Worm (Caenorhabditis elegans) whole organism, midembryonic: Measurements from ENCODE around the gene pes-8.

Source experiments
- T22C8.4 ChIP-seq: fragments of 200-800 bp; sonication (Bioruptor generic); IDR thresholded peaks from 2 replicates; pipeline ENCODE4 v1.3.6; 2022; ENCODE audit warnings: missing genetic modification characterization, missing compliant biosample characterization
- cog-1 ChIP-seq: sonication (generic microtip); optimal IDR thresholded peaks from 2 replicates; lab custom pipeline; 2016; ENCODE audit warnings: missing genetic modification characterization, missing compliant biosample characterization
- flt-1 ChIP-seq: fragments of 200-800 bp; sonication (Bioruptor generic); IDR thresholded peaks from 2 replicates; pipeline ENCODE4 v1.3.6; 2022; ENCODE audit warnings: missing genetic modification characterization, missing compliant biosample characterization
- klf-2 ChIP-seq: fragments of 200-800 bp; sonication (Bioruptor generic); conservative IDR thresholded peaks from 2 replicates; pipeline ENCODE4 v1.3.6; 2022; ENCODE audit warnings: missing genetic modification reagents, missing genetic modification characterization, missing compliant biosample characterization
- med-1 ChIP-seq: sonication (generic microtip); optimal IDR thresholded peaks from 2 replicates; lab custom pipeline; 2017; ENCODE audit warnings: missing genetic modification characterization, mild to moderate bottlenecking, missing compliant biosample characterization, antibody characterized with exemption, missing genetic modification reagents; ENCODE audit not compliant: insufficient read depth
- ref-1 ChIP-seq: fragments of 200-800 bp; sonication (Bioruptor generic); conservative IDR thresholded peaks from 2 replicates; pipeline ENCODE4 v1.3.6; 2022; ENCODE audit warnings: missing genetic modification reagents, missing genetic modification characterization, missing compliant biosample characterization
- tab-1 ChIP-seq: fragments of 200-800 bp; sonication (Bioruptor generic); IDR thresholded peaks from 2 replicates; pipeline ENCODE4 v1.3.6; 2022; ENCODE audit warnings: missing genetic modification characterization, missing compliant biosample characterization
- ztf-23 ChIP-seq: fragments of 200-800 bp; sonication (Bioruptor generic); IDR thresholded peaks from 2 replicates; pipeline ENCODE4 v1.3.6; 2022; ENCODE audit warnings: missing genetic modification reagents, missing genetic modification characterization, missing compliant biosample characterization

- TF ChIP-seq T22C8.4 (no peak), klf-2 (GFP tag; lab: Robert Waterston, UW) (no peak), ref-1 (no peak), flt-1 (GFP tag; lab: Robert Waterston, UW) (no peak), tab-1 (no peak), med-1 (GFP tag; lab: Kevin White, UChicago) (no peak), ztf-23 (GFP tag; lab: Robert Waterston, UW) (no peak), cog-1 (tag; lab: Kevin White, UChicago) (no peak)
Measured at ce11 chrX:9251488-9251887, at the start of gene pes-8.
